3 fruit fly cellular contexts compared by ENCODE assay signal in genomic region chr2L:20881353-20882079, dm6.
TF ChIP-seq lines count a peak whose summit lies in the region.

No protein-coding gene starts in this region.

TF ChIP-seq in whole organism, adult, 20 proteins besides CTCF, POLR2A, EP300 and RAD21 (continued from another document):
- TF ChIP-seq CG14711 (tag; optimal IDR thresholded peaks at IDR 0.05; lab: Kevin White, UChicago) (peak; percentile 75), tj (GFP tag; optimal IDR thresholded peaks at IDR 0.05; lab: Kevin White, UChicago) (peak; percentile 18)
TF ChIP-seq in whole organism, adult: peak in this region for 13.

TF ChIP-seq in whole organism, embryonic, 481 proteins besides CTCF, POLR2A, EP300 and RAD21 (continued from another document and continues in another):
- TF ChIP-seq az2 (GFP tag; optimal IDR thresholded peaks at IDR 0.05; lab: Kevin White, UChicago) (peak; percentile 35), Vsx1 (GFP tag; optimal IDR thresholded peaks at IDR 0.05; lab: Kevin White, UChicago) (no peak), hbn (GFP tag; IDR thresholded peaks at IDR 0.05; lab: Robert Waterston, UW; ENCODE audit: partially characterized antibody) (no peak), tin (GFP tag; optimal IDR thresholded peaks at IDR 0.05; lab: Kevin White, UChicago) (peak; percentile 41), CG13123 (GFP tag; optimal IDR thresholded peaks at IDR 0.05; lab: Kevin White, UChicago) (no peak), zfh1 (GFP tag; IDR thresholded peaks at IDR 0.05; lab: Robert Waterston, UW) (peak; percentile 52; the same call in 1 of the 3 replicates), CG15479 (GFP tag; optimal IDR thresholded peaks at IDR 0.05; lab: Kevin White, UChicago) (no peak), bowl (GFP tag; IDR thresholded peaks at IDR 0.05; lab: Robert Waterston, UW) (no peak), NfI (GFP tag; optimal IDR thresholded peaks at IDR 0.05; lab: Kevin White, UChicago) (peak; percentile 12), jumu (GFP tag; optimal IDR thresholded peaks at IDR 0.05; lab: Kevin White, UChicago) (peak; percentile 55), corto (GFP tag; optimal IDR thresholded peaks at IDR 0.05; lab: Kevin White, UChicago) (no peak), pfk (GFP tag; optimal IDR thresholded peaks at IDR 0.05; lab: Kevin White, UChicago) (no peak), CG12659 (GFP tag; optimal IDR thresholded peaks at IDR 0.05; lab: Kevin White, UChicago) (peak; percentile 41), tgo (GFP tag; IDR thresholded peaks at IDR 0.05; lab: Robert Waterston, UW) (no peak), CG5953 (GFP tag; IDR thresholded peaks at IDR 0.05; lab: Robert Waterston, UW) (0 out of 2 replicates have a peak, but pooled peaks have one; percentile 27), dpn (GFP tag; optimal IDR thresholded peaks at IDR 0.05; lab: Kevin White, UChicago) (peak; percentile 50 to 59), wek (GFP tag; optimal IDR thresholded peaks at IDR 0.05; lab: Kevin White, UChicago) (peak; percentile 19), mam (GFP tag; optimal IDR thresholded peaks at IDR 0.05; lab: Kevin White, UChicago) (peak; percentile 79), ken (GFP tag; IDR thresholded peaks at IDR 0.05; lab: Robert Waterston, UW) (0 out of 3 replicates have a peak, but pooled peaks have one; percentile 33), CG2120 (GFP tag; optimal IDR thresholded peaks at IDR 0.05; lab: Kevin White, UChicago) (peak; percentile 87), luna (GFP tag; optimal IDR thresholded peaks at IDR 0.05; lab: Kevin White, UChicago) (peak; percentile 32), her (GFP tag; optimal IDR thresholded peaks at IDR 0.05; lab: Kevin White, UChicago) (peak; percentile 39), CG4424 (GFP tag; optimal IDR thresholded peaks at IDR 0.05; lab: Kevin White, UChicago) (peak; percentile 37), Ssrp (tag; optimal IDR thresholded peaks at IDR 0.05; lab: Kevin White, UChicago) (peak; percentile 16), CG4404 (GFP tag; IDR thresholded peaks at IDR 0.05; lab: Robert Waterston, UW) (0 out of 2 replicates have a peak, but pooled peaks have one; percentile 21), vfl (GFP tag; optimal IDR thresholded peaks at IDR 0.05; lab: Kevin White, UChicago) (no peak), vnd (GFP tag; IDR thresholded peaks at IDR 0.05; lab: Robert Waterston, UW; ENCODE audit: partially characterized antibody) (no peak), Ets65A (GFP tag; lab: Kevin White, UChicago) (peak; percentile 95), Atf6 (GFP tag; IDR thresholded peaks at IDR 0.05; lab: Robert Waterston, UW) (peak; percentile 73), CG16863 (GFP tag; optimal IDR thresholded peaks at IDR 0.05; lab: Kevin White, UChicago) (peak; percentile 17), Adf1 (GFP tag; IDR thresholded peaks at IDR 0.05; lab: Robert Waterston, UW) (peak; percentile 45), Doc3 (GFP tag; IDR thresholded peaks at IDR 0.05; lab: Robert Waterston, UW; ENCODE audit: partially characterized antibody) (no peak), CG43689 (GFP tag; IDR thresholded peaks at IDR 0.05; lab: Robert Waterston, UW) (0 out of 2 replicates have a peak, but pooled peaks have one; percentile 17), CG11696 (GFP tag; IDR thresholded peaks at IDR 0.05; lab: Robert Waterston, UW) (peak; percentile 53; the same call in 1 of the 2 replicates), CG8388 (GFP tag; optimal IDR thresholded peaks at IDR 0.05; lab: Kevin White, UChicago) (peak; percentile 18), CoRest (tag; optimal IDR thresholded peaks at IDR 0.05; lab: Kevin White, UChicago) (peak; percentile 30), Nf-YA (GFP tag; IDR thresholded peaks at IDR 0.05; lab: Robert Waterston, UW) (0 out of 2 replicates have a peak, but pooled peaks have one; percentile 25), Six4 (GFP tag; optimal IDR thresholded peaks at IDR 0.05; lab: Kevin White, UChicago) (peak; percentile 4), CG2678 (tag; optimal IDR thresholded peaks at IDR 0.05; lab: Kevin White, UChicago) (peak; percentile 69), Hr3 (GFP tag; optimal IDR thresholded peaks at IDR 0.05; lab: Kevin White, UChicago) (peak; percentile 25), seq (GFP tag; IDR thresholded peaks at IDR 0.05; lab: Robert Waterston, UW) (0 out of 2 replicates have a peak, but pooled peaks have one; percentile 32), CG42726 (GFP tag; IDR thresholded peaks at IDR 0.05; lab: Robert Waterston, UW; ENCODE audit: partially characterized antibody) (no peak), Dbx (GFP tag; IDR thresholded peaks at IDR 0.05; lab: Robert Waterston, UW) (peak; percentile 72; the same call in 2 of the 3 replicates), CG14014 (GFP tag; IDR thresholded peaks at IDR 0.05; lab: Robert Waterston, UW) (peak; percentile 70; the same call in 1 of the 2 replicates), hkb (optimal IDR thresholded peaks at IDR 0.05; lab: Kevin White, UChicago) (no peak), hkb (GFP tag; IDR thresholded peaks at IDR 0.05; lab: Robert Waterston, UW) (peak; percentile 37; the same call in 1 of the 2 replicates), kni (GFP tag; optimal IDR thresholded peaks at IDR 0.05; lab: Kevin White, UChicago) (peak; percentile 35), CG16813 (GFP tag; IDR thresholded peaks at IDR 0.05; lab: Robert Waterston, UW; ENCODE audit: partially characterized antibody) (no peak), CG2875 (GFP tag; optimal IDR thresholded peaks at IDR 0.05; lab: Kevin White, UChicago) (no peak), onecut (GFP tag; IDR thresholded peaks at IDR 0.05; lab: Robert Waterston, UW) (no peak), CG10366 (GFP tag; IDR thresholded peaks at IDR 0.05; lab: Robert Waterston, UW) (peak; percentile 55), esg (GFP tag; conservative IDR thresholded peaks at IDR 0.05; lab: Robert Waterston, UW) (peak; percentile 52), fd96Cb (tag; optimal IDR thresholded peaks at IDR 0.05; lab: Kevin White, UChicago) (peak; percentile 14), Sox102F (GFP tag; optimal IDR thresholded peaks at IDR 0.05; lab: Kevin White, UChicago) (peak; percentile 56), Mrtf (GFP tag; IDR thresholded peaks at IDR 0.05; lab: Robert Waterston, UW) (peak; percentile 73; the same call in 2 of the 3 replicates), lab (GFP tag; optimal IDR thresholded peaks at IDR 0.05; lab: Kevin White, UChicago) (peak; percentile 86), BEAF-32 (GFP tag; optimal IDR thresholded peaks at IDR 0.05; lab: Kevin White, UChicago) (no peak), Antp (GFP tag; optimal IDR thresholded peaks at IDR 0.05; lab: Kevin White, UChicago) (peak; percentile 67), CG34422 (GFP tag; IDR thresholded peaks at IDR 0.05; lab: Robert Waterston, UW) (no peak), CG33213 (GFP tag; optimal IDR thresholded peaks at IDR 0.05; lab: Kevin White, UChicago) (peak; percentile 2), kay (GFP tag; optimal IDR thresholded peaks at IDR 0.05; lab: Kevin White, UChicago) (peak; percentile 27)

TF ChIP-seq in whole organism, prepupa, 60 proteins besides CTCF, POLR2A, EP300 and RAD21 (continued from another document):
- TF ChIP-seq CG1621 (tag; optimal IDR thresholded peaks at IDR 0.05; lab: Kevin White, UChicago) (no peak), Hr38 (GFP tag; optimal IDR thresholded peaks at IDR 0.05; lab: Kevin White, UChicago) (no peak), svp (GFP tag; lab: Kevin White, UChicago) (peak; percentile 55), esn (GFP tag; optimal IDR thresholded peaks at IDR 0.05; lab: Kevin White, UChicago) (no peak), CG16779 (tag; optimal IDR thresholded peaks at IDR 0.05; lab: Kevin White, UChicago) (no peak), Met (GFP tag; optimal IDR thresholded peaks at IDR 0.05; lab: Kevin White, UChicago) (peak; percentile 4), CG8632 (GFP tag; optimal IDR thresholded peaks at IDR 0.05; lab: Kevin White, UChicago) (peak; percentile 9), Ets21C (GFP tag; optimal IDR thresholded peaks at IDR 0.05; lab: Kevin White, UChicago) (no peak), Sox102F (GFP tag; optimal IDR thresholded peaks at IDR 0.05; lab: Kevin White, UChicago) (no peak), Blimp-1 (GFP tag; optimal IDR thresholded peaks at IDR 0.05; lab: Kevin White, UChicago) (no peak), CG10669 (GFP tag; optimal IDR thresholded peaks at IDR 0.05; lab: Kevin White, UChicago) (no peak), Smox (GFP tag; optimal IDR thresholded peaks at IDR 0.05; lab: Kevin White, UChicago) (no peak), CG11762 (GFP tag; optimal IDR thresholded peaks at IDR 0.05; lab: Kevin White, UChicago; ENCODE audit: insufficient read depth) (no peak), OdsH (GFP tag; optimal IDR thresholded peaks at IDR 0.05; lab: Kevin White, UChicago) (peak; percentile 10), CG31627 (GFP tag; optimal IDR thresholded peaks at IDR 0.05; lab: Kevin White, UChicago) (no peak), Sox15 (GFP tag; optimal IDR thresholded peaks at IDR 0.05; lab: Kevin White, UChicago) (no peak), cyc (GFP tag; optimal IDR thresholded peaks at IDR 0.05; lab: Kevin White, UChicago) (no peak), Eip93F (GFP tag; optimal IDR thresholded peaks at IDR 0.05; lab: Kevin White, UChicago) (no peak), CG4318 (GFP tag; optimal IDR thresholded peaks at IDR 0.05; lab: Kevin White, UChicago) (no peak), CG3032 (tag; optimal IDR thresholded peaks at IDR 0.05; lab: Kevin White, UChicago) (no peak), CG32006 (GFP tag; optimal IDR thresholded peaks at IDR 0.05; lab: Kevin White, UChicago) (peak; percentile 22), CG15336 (GFP tag; IDR thresholded peaks at IDR 0.05; lab: Robert Waterston, UW) (peak; percentile 37; the same call in 1 of the 2 replicates), Ets96B (tag; optimal IDR thresholded peaks at IDR 0.05; lab: Kevin White, UChicago) (no peak), CG10631 (GFP tag; optimal IDR thresholded peaks at IDR 0.05; lab: Kevin White, UChicago) (no peak), Eip75B (GFP tag; optimal IDR thresholded peaks at IDR 0.05; lab: Kevin White, UChicago) (no peak), Hr4 (GFP tag; optimal IDR thresholded peaks at IDR 0.05; lab: Kevin White, UChicago) (peak; percentile 45), fd85E (GFP tag; optimal IDR thresholded peaks at IDR 0.05; lab: Kevin White, UChicago) (no peak), net (GFP tag; optimal IDR thresholded peaks at IDR 0.05; lab: Kevin White, UChicago) (peak; percentile 33), topi (GFP tag; optimal IDR thresholded peaks at IDR 0.05; lab: Kevin White, UChicago) (no peak), CG6276 (GFP tag; optimal IDR thresholded peaks at IDR 0.05; lab: Kevin White, UChicago) (no peak), pdm3 (GFP tag; optimal IDR thresholded peaks at IDR 0.05; lab: Kevin White, UChicago) (no peak), spab (GFP tag; optimal IDR thresholded peaks at IDR 0.05; lab: Kevin White, UChicago) (peak; percentile 32), CG6854 (GFP tag; optimal IDR thresholded peaks at IDR 0.05; lab: Kevin White, UChicago) (peak; percentile 47), CG6163 (GFP tag; IDR thresholded peaks at IDR 0.05; lab: Robert Waterston, UW) (peak; percentile 18; the same call in 1 of the 3 replicates), CG11294 (GFP tag; IDR thresholded peaks at IDR 0.05; lab: Robert Waterston, UW) (0 out of 2 replicates have a peak, but pooled peaks have one; percentile 42), CG8119 (GFP tag; IDR thresholded peaks at IDR 0.05; lab: Robert Waterston, UW) (no peak), CG6792 (GFP tag; optimal IDR thresholded peaks at IDR 0.05; lab: Kevin White, UChicago) (no peak), CG9139 (GFP tag; optimal IDR thresholded peaks at IDR 0.05; lab: Kevin White, UChicago) (peak; percentile 48), Eip78C (GFP tag; lab: Kevin White, UChicago) (peak; percentile 56), salr (GFP tag; optimal IDR thresholded peaks at IDR 0.05; lab: Kevin White, UChicago) (no peak)
TF ChIP-seq in whole organism, prepupa: peak in this region for 21.
